Worm (Caenorhabditis elegans) whole organism, late embryonic: ENCODE data around the gene sra-30.
"Not testable (repeated sequence)": the region's sequence is repeated elsewhere in the genome, so short reads cannot be mapped to it uniquely, and the experiment has no call there.

Experiments used
- C38D4.7 ChIP-seq: fragments of 200-800 bp; sonication (Bioruptor generic); optimal IDR thresholded peaks from 2 replicates; lab custom pipeline; 2018; ENCODE audit warnings: mild to moderate bottlenecking, missing genetic modification characterization, moderate library complexity, missing compliant biosample characterization
- F13H6.1 ChIP-seq: sonication (generic microtip); optimal IDR thresholded peaks from 2 replicates; lab custom pipeline; 2016; ENCODE audit warnings: missing genetic modification characterization, missing compliant biosample characterization
- K09A11.1 ChIP-seq: sonication (generic microtip); optimal IDR thresholded peaks from 2 replicates; lab custom pipeline; 2017; ENCODE audit warnings: antibody characterized with exemption, mild to moderate bottlenecking, missing genetic modification characterization, missing compliant biosample characterization; ENCODE audit not compliant: insufficient read depth
- ahr-1 ChIP-seq: sonication (generic microtip); optimal IDR thresholded peaks from 2 replicates; lab custom pipeline; 2016; ENCODE audit warnings: missing genetic modification characterization, missing compliant biosample characterization
- ceh-14 ChIP-seq: sonication (generic microtip); optimal IDR thresholded peaks from 2 replicates; lab custom pipeline; 2016; ENCODE audit warnings: missing genotype, missing genetic modification characterization, missing compliant biosample characterization
- ceh-18 ChIP-seq: sonication (generic microtip); optimal IDR thresholded peaks from 2 replicates; lab custom pipeline; 2016; ENCODE audit warnings: missing genetic modification characterization, missing compliant biosample characterization
- ceh-22 ChIP-seq: sonication (generic microtip); optimal IDR thresholded peaks from 2 replicates; lab custom pipeline; 2017; ENCODE audit warnings: missing biosample characterization, missing genetic modification characterization
- ceh-24 ChIP-seq: sonication (generic microtip); optimal IDR thresholded peaks from 2 replicates; lab custom pipeline; 2016; ENCODE audit warnings: mild to moderate bottlenecking, missing genetic modification characterization, missing compliant biosample characterization
- ceh-48 ChIP-seq: sonication (generic microtip); optimal IDR thresholded peaks from 2 replicates; lab custom pipeline; 2016; ENCODE audit warnings: missing genetic modification characterization, inconsistent platforms, missing compliant biosample characterization
- ceh-6 ChIP-seq: fragments of 200-800 bp; sonication (Bioruptor generic); optimal IDR thresholded peaks from 2 replicates; lab custom pipeline; 2018; ENCODE audit warnings: mild to moderate bottlenecking, missing genetic modification characterization, missing compliant biosample characterization
- che-1 ChIP-seq: sonication (generic microtip); optimal IDR thresholded peaks from 2 replicates; lab custom pipeline; 2016; ENCODE audit warnings: mild to moderate bottlenecking, missing genetic modification characterization, missing compliant biosample characterization
- dve-1 ChIP-seq: sonication (generic microtip); optimal IDR thresholded peaks from 2 replicates; lab custom pipeline; 2017; ENCODE audit warnings: antibody characterized with exemption, mild to moderate bottlenecking, missing genetic modification characterization, missing compliant biosample characterization
- elt-4 ChIP-seq: sonication (generic microtip); optimal IDR thresholded peaks from 2 replicates; lab custom pipeline; 2016; ENCODE audit warnings: missing genetic modification characterization, missing compliant biosample characterization
- ets-4 ChIP-seq: sonication (generic microtip); optimal IDR thresholded peaks from 2 replicates; lab custom pipeline; 2016; ENCODE audit warnings: missing genetic modification characterization, missing compliant biosample characterization
- eyg-1 ChIP-seq: sonication (generic microtip); optimal IDR thresholded peaks from 2 replicates; lab custom pipeline; 2016; ENCODE audit warnings: missing genotype, missing genetic modification characterization, missing compliant biosample characterization
- fax-1 ChIP-seq: sonication (generic microtip); optimal IDR thresholded peaks from 2 replicates; lab custom pipeline; 2016; ENCODE audit warnings: missing genotype, missing genetic modification characterization, missing compliant biosample characterization
- hlh-30 ChIP-seq: sonication (generic microtip); optimal IDR thresholded peaks from 2 replicates; lab custom pipeline; 2017; ENCODE audit warnings: antibody characterized with exemption, missing genetic modification characterization, missing compliant biosample characterization; ENCODE audit not compliant: insufficient read depth
- hlh-6 ChIP-seq: sonication (generic microtip); optimal IDR thresholded peaks from 2 replicates; lab custom pipeline; 2016; ENCODE audit warnings: missing genotype, missing genetic modification characterization, missing compliant biosample characterization
- lim-6 ChIP-seq: sonication (generic microtip); optimal IDR thresholded peaks from 2 replicates; lab custom pipeline; 2016; ENCODE audit warnings: missing genetic modification characterization, missing compliant biosample characterization
- nfya-1 ChIP-seq: sonication (generic microtip); optimal IDR thresholded peaks from 2 replicates; lab custom pipeline; 2017; ENCODE audit warnings: missing genetic modification characterization, mild to moderate bottlenecking, missing compliant biosample characterization, antibody characterized with exemption, moderate library complexity
- nhr-11 ChIP-seq: fragments of 150-350 bp; optimal IDR thresholded peaks from 2 replicates; lab custom pipeline; 2014; ENCODE audit warnings: missing biosample characterization, missing genetic modification characterization
- npax-4 ChIP-seq: sonication (generic microtip); optimal IDR thresholded peaks from 2 replicates; lab custom pipeline; 2016; ENCODE audit warnings: missing genetic modification characterization, missing compliant biosample characterization
- odd-2 ChIP-seq: sonication (generic microtip); optimal IDR thresholded peaks from 2 replicates; lab custom pipeline; 2017; ENCODE audit warnings: antibody characterized with exemption, mild to moderate bottlenecking, missing genetic modification characterization, missing compliant biosample characterization
- pat-9 ChIP-seq: fragments of 200-800 bp; sonication (Bioruptor generic); optimal IDR thresholded peaks from 2 replicates; lab custom pipeline; 2018; ENCODE audit warnings: mild to moderate bottlenecking, missing genetic modification characterization, moderate library complexity, missing compliant biosample characterization
- pha-2 ChIP-seq: sonication (generic microtip); optimal IDR thresholded peaks from 2 replicates; lab custom pipeline; 2017; ENCODE audit warnings: mild to moderate bottlenecking, missing genetic modification characterization, missing compliant biosample characterization
- pqm-1 ChIP-seq: sonication (generic microtip); optimal IDR thresholded peaks from 2 replicates; lab custom pipeline; 2016; ENCODE audit warnings: missing genetic modification characterization, missing compliant biosample characterization
- pros-1 ChIP-seq: fragments of 150-350 bp; optimal IDR thresholded peaks from 2 replicates; lab custom pipeline; 2014; ENCODE audit warnings: missing biosample characterization, missing genetic modification reagents, missing genetic modification characterization
- rnt-1 ChIP-seq: sonication (generic microtip); optimal IDR thresholded peaks from 2 replicates; lab custom pipeline; 2016; ENCODE audit warnings: missing genetic modification characterization, missing compliant biosample characterization
- unc-3 ChIP-seq, 2 experiments: fragments of 200-800 bp in 1 of 2; sonication (Bioruptor generic) in 1 of 2; sonication (generic microtip) in 1 of 2; conservative IDR thresholded peaks in 1 of 2; optimal IDR thresholded peaks in 1 of 2; 2 replicates each; pipeline versions ENCODE4 v1.3.6 to Lab custom; 2016 to 2022; ENCODE audit warnings: missing compliant biosample characterization in 2 of 2, missing genetic modification characterization in 2 of 2, missing genetic modification reagents in 1 of 2
- unc-55 ChIP-seq: sonication (generic microtip); optimal IDR thresholded peaks from 2 replicates; lab custom pipeline; 2017; ENCODE audit warnings: missing biosample characterization, missing genetic modification reagents, missing genetic modification characterization
- zip-5 ChIP-seq: sonication (generic microtip); optimal IDR thresholded peaks from 2 replicates; lab custom pipeline; 2016; ENCODE audit warnings: missing genetic modification characterization, missing compliant biosample characterization
- ztf-16 ChIP-seq: sonication (generic microtip); optimal IDR thresholded peaks from 2 replicates; lab custom pipeline; 2017; ENCODE audit warnings: missing genetic modification characterization, missing compliant biosample characterization

The sra-30 gene

ce11 chrIV:15189450-15189849 lies 13.4 kb downstream of the sra-30 start:
- peak; percentile 62 for TF ChIP-seq unc-3 (GFP tag; conservative IDR thresholded peaks at IDR 0.05; lab: Robert Waterston, UW)
- TF ChIP-seq unc-3 (tag; optimal IDR thresholded peaks at IDR 0.05; lab: Kevin White, UChicago) = not testable (repeated sequence)

- TF ChIP-seq ceh-6 (GFP tag; lab: Kevin White, UChicago) (no peak), pros-1 (tag; lab: Kevin White, UChicago) (no peak), ztf-16 (tag; lab: Kevin White, UChicago) (no peak), ahr-1 (no peak), dve-1 (tag; lab: Kevin White, UChicago) (no peak), C38D4.7 (no peak), zip-5 (tag; lab: Kevin White, UChicago) (no peak), pha-2 (tag; lab: Kevin White, UChicago) (no peak), ceh-22 (no peak), ceh-24 (no peak), ets-4 (no peak), eyg-1 (tag; lab: Kevin White, UChicago) (no peak), K09A11.1 (tag; lab: Kevin White, UChicago) (no peak), pat-9 (tag; lab: Kevin White, UChicago) (no peak), ceh-14 (tag; lab: Kevin White, UChicago) (no peak), hlh-6 (tag; lab: Kevin White, UChicago) (no peak)
- TF ChIP-seq, all 69 proteins: peak for 0
These were observed 15.2 kb downstream of the sra-30 start for ce11 chrIV:15187517-15188181.

- TF ChIP-seq lim-6 (tag; lab: Kevin White, UChicago) (no peak), ceh-18 (tag; lab: Kevin White, UChicago) (no peak), ets-4 (no peak), nfya-1 (tag; lab: Kevin White, UChicago) (no peak), eyg-1 (tag; lab: Kevin White, UChicago) (no peak), odd-2 (tag; lab: Kevin White, UChicago) (no peak), F13H6.1 (tag; lab: Kevin White, UChicago) (no peak), pat-9 (tag; lab: Kevin White, UChicago) (no peak), C38D4.7 (no peak), hlh-30 (tag; lab: Kevin White, UChicago) (no peak), unc-55 (GFP tag; lab: Kevin White, UChicago) (no peak), nhr-11 (tag; lab: Kevin White, UChicago) (no peak), pqm-1 (tag; lab: Kevin White, UChicago) (no peak), ceh-48 (tag; lab: Kevin White, UChicago) (no peak), npax-4 (no peak), rnt-1 (tag; lab: Kevin White, UChicago) (no peak)
These were observed 23.2 kb downstream of the sra-30 start, which contains the start of gene srd-23 for ce11 chrIV:15179615-15180014. Gene srd-23 (plus strand): TSS chrIV:15179915.

ce11 chrIV:15175487-15176128 lies 27.2 kb downstream of the sra-30 start, which contains the start of gene Y40H7A.4:
Gene Y40H7A.4 (minus strand): TSS chrIV:15175537.
- TF ChIP-seq K09A11.1 (tag; lab: Kevin White, UChicago) (no peak), ceh-22 (no peak), elt-4 (no peak), che-1 (tag; lab: Kevin White, UChicago) (no peak), fax-1 (no peak), F13H6.1 (tag; lab: Kevin White, UChicago) (no peak), unc-3 (GFP tag; conservative IDR thresholded peaks at IDR 0.05; lab: Robert Waterston, UW) (no peak), unc-3 (tag; optimal IDR thresholded peaks at IDR 0.05; lab: Kevin White, UChicago) (no peak)
